Worm (Caenorhabditis elegans) whole organism, late embryonic: ENCODE data around the gene T05H10.1.

Experiments
- ama-1 ChIP-seq: fragments of 150-350 bp; optimal IDR thresholded peaks from 2 replicates; lab custom pipeline; 2014
- hlh-13 ChIP-seq: fragments of 200-800 bp; sonication (Bioruptor generic); optimal IDR thresholded peaks from 2 replicates; lab custom pipeline; 2018; ENCODE audit warnings: mild to moderate bottlenecking, missing genetic modification characterization, missing compliant biosample characterization
- pqm-1 ChIP-seq: sonication (generic microtip); optimal IDR thresholded peaks from 2 replicates; lab custom pipeline; 2016; ENCODE audit warnings: missing genetic modification characterization, missing compliant biosample characterization

DNA sequence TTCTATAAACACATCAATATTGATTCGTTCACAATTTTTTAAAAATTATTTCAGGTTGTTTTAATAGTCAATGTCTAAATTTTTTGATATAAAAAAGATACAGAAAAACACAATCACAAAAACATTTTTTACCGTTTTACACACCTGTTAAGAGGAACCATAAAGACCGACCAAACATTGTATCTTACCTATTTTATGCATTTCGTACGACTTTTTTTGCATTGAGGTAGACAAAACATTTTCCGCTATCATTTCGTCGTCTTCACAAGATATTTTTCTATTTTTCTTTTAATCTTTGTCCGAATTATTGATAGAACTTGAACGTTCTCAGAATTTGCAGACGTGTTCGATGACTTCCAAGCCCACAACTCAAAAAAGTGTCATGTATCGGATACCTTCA lies 34.1 kb upstream of the T05H10.1 start, which contains the start of gene glna-2:
- TF ChIP-seq ama-1 (lab: Kevin White, UChicago): no peak
- TF ChIP-seq pqm-1 (tag; lab: Kevin White, UChicago): no peak
- no peak for TF ChIP-seq hlh-13 (GFP tag; lab: Kevin White, UChicago)
